Worm (Caenorhabditis elegans): ENCODE measurements around the gene mbf-1.

mbf-1 gene

DNA sequence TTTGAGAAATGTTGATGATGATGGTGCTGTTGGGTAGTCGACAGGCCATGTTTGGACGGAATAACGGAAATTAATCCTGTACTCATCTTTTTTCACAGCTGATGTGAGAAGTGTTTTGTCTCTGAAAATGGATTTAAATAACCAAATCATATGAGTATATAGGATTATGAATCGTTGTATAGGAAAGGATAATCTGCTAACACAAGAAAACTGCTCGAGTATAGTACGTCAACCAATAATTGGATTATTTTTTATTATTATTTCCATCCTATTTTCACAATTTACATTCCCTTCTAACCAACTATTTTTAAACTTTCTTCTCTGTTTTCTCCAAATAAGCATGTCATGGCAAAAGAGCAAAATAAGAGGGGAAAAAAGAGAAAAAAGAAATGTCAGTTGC, 44.4 kb downstream of the mbf-1 start:
- TF ChIP-seq nhr-71 (tag; optimal IDR thresholded peaks at IDR 0.05) = peak; percentile 4
- no peak for TF ChIP-seq mab-9 (GFP tag; IDR thresholded peaks at IDR 0.05)
- no peak for TF ChIP-seq fkh-10 (GFP tag; optimal IDR thresholded peaks at IDR 0.05)
- peak; percentile 10 for TF ChIP-seq egl-13 (tag; optimal IDR thresholded peaks at IDR 0.05)
- no peak for TF ChIP-seq lsy-2 (tag; optimal IDR thresholded peaks at IDR 0.05)
- no peak for TF ChIP-seq nhr-77 (tag; optimal IDR thresholded peaks at IDR 0.05)
- TF ChIP-seq aly-2 (tag; optimal IDR thresholded peaks at IDR 0.05) = no peak
- no peak for TF ChIP-seq irx-1 (tag; optimal IDR thresholded peaks at IDR 0.05)
- no peak for TF ChIP-seq dpl-1 (GFP tag; optimal IDR thresholded peaks at IDR 0.05)
- TF ChIP-seq rnt-1 (tag; optimal IDR thresholded peaks at IDR 0.05) = no peak
- TF ChIP-seq dsc-1 (tag; optimal IDR thresholded peaks at IDR 0.05) = peak; percentile 92
- TF ChIP-seq nhr-85 (tag) = peak; percentile 45
- no peak for TF ChIP-seq lir-3 (tag; optimal IDR thresholded peaks at IDR 0.05; ENCODE audit: poor library complexity)

DNA sequence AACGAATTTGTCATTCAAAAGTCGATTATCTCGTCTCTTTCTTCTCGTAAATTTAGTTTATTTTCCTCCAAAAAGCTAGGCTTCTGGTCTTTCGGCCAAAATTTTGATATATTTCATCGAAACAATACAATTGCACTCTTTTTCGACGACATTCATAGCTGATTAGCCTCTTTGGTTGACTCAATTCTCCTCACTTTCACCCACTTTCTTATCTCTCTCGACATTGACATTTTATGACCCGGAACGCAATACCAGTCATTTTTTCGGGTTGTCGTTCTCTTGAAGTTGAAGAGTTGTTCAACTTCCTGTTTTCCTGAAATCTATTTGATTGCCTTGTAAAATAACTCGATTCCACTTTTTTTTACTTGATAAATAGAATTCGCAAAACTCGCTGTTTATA, 45.6 kb downstream of the mbf-1 start:
- TF ChIP-seq efl-1 (optimal IDR thresholded peaks at IDR 0.05) (no peak), efl-1 (GFP tag; optimal IDR thresholded peaks at IDR 0.05 in 1 of 2) (peak in 1 of 2 experiments; percentile 20), lsy-2 (tag; optimal IDR thresholded peaks at IDR 0.05) (no peak), nhr-11 (tag; optimal IDR thresholded peaks at IDR 0.05) (no peak), C34B4.2 (tag; optimal IDR thresholded peaks at IDR 0.05) (no peak), snu-23 (GFP tag; optimal IDR thresholded peaks at IDR 0.05) (no peak), blmp-1 (tag; optimal IDR thresholded peaks at IDR 0.05) (peak; percentile 8)

DNA sequence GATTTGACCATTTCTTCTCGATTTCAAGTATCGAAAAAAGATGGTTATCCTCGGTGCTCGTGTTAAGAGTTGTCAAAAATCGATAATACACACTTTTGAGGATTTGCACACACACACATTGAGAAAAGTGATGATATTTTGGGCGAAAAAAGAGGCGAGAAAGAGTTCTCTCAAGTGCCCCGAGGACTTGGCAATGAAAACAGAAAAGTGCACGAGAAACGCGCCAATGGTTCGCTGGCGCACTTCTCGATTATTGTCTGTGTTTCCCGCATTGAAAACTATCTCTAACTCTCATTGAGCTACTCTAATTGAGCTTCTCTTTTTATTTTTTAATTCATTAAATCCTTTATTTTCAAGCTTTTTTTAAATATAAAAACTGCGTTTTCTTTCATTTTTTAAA, 46.5 kb downstream of the mbf-1 start:
- no peak for TF ChIP-seq pax-3 (tag; optimal IDR thresholded peaks at IDR 0.05)
- TF ChIP-seq unc-86 (tag; optimal IDR thresholded peaks at IDR 0.05) = peak; percentile 57
- TF ChIP-seq C04F5.9 (tag; optimal IDR thresholded peaks at IDR 0.05) = peak; percentile 43
- peak; percentile 1 for TF ChIP-seq lin-15B (tag; optimal IDR thresholded peaks at IDR 0.05)
- TF ChIP-seq mab-9 (GFP tag; IDR thresholded peaks at IDR 0.05) = no peak
- peak; percentile 45 for TF ChIP-seq lin-13 (GFP tag; optimal IDR thresholded peaks at IDR 0.05)
- TF ChIP-seq efl-3 (GFP tag; optimal IDR thresholded peaks at IDR 0.05) = no peak
- TF ChIP-seq nhr-85 (tag) = peak; percentile 58
- TF ChIP-seq mep-1 (tag; optimal IDR thresholded peaks at IDR 0.05) = peak; percentile 88
- peak; percentile 71 for TF ChIP-seq tbx-2 (tag; optimal IDR thresholded peaks at IDR 0.05)
- peak; percentile 15 for TF ChIP-seq zip-4 (GFP tag; optimal IDR thresholded peaks at IDR 0.05)
- peak; percentile 73 to 75 for TF ChIP-seq lin-35 (GFP tag; optimal IDR thresholded peaks at IDR 0.05)
- no peak for TF ChIP-seq zag-1 (tag; optimal IDR thresholded peaks at IDR 0.05)
- TF ChIP-seq dpl-1 (GFP tag; optimal IDR thresholded peaks at IDR 0.05) = peak; percentile 66 to 76 (median 73)
- TF ChIP-seq aly-2 (tag; optimal IDR thresholded peaks at IDR 0.05) = peak; percentile 58
- no peak for TF ChIP-seq ztf-11 (tag; optimal IDR thresholded peaks at IDR 0.05)
- peak; percentile 42 for TF ChIP-seq nhr-77 (tag; optimal IDR thresholded peaks at IDR 0.05)
- no peak for TF ChIP-seq unc-62 (GFP tag; optimal IDR thresholded peaks at IDR 0.05)
- TF ChIP-seq ceh-8 (GFP tag; optimal IDR thresholded peaks at IDR 0.05) = peak; percentile 27
- peak; percentile 87 for TF ChIP-seq rnt-1 (tag; optimal IDR thresholded peaks at IDR 0.05)
- TF ChIP-seq Y116A8C.19 (tag; optimal IDR thresholded peaks at IDR 0.05; ENCODE audit: borderline replicate concordance) = no peak
- no peak for TF ChIP-seq ama-1 (optimal IDR thresholded peaks at IDR 0.05)
- peak; percentile 58 for TF ChIP-seq irx-1 (tag; optimal IDR thresholded peaks at IDR 0.05)
- peak; percentile 21 for TF ChIP-seq fos-1 (tag; optimal IDR thresholded peaks at IDR 0.05)
- no peak for TF ChIP-seq C34B4.2 (tag; optimal IDR thresholded peaks at IDR 0.05)
- TF ChIP-seq lsy-2 (tag; optimal IDR thresholded peaks at IDR 0.05) = peak; percentile 76 to 84
- TF ChIP-seq fkh-4 (tag; optimal IDR thresholded peaks at IDR 0.05; ENCODE audit: borderline replicate concordance) = no peak
- TF ChIP-seq unc-98 (GFP tag; IDR thresholded peaks at IDR 0.05) = no peak
- no peak for TF ChIP-seq hlh-4 (tag; optimal IDR thresholded peaks at IDR 0.05)
- TF ChIP-seq elt-3 (tag; optimal IDR thresholded peaks at IDR 0.05) = peak in 1 of 6 experiments; percentile 37
- TF ChIP-seq C16A3.4 (tag; optimal IDR thresholded peaks at IDR 0.05) = peak; percentile 38
- no peak for TF ChIP-seq tlp-1 (tag; optimal IDR thresholded peaks at IDR 0.05)
- peak; percentile 72 for TF ChIP-seq efl-1 (optimal IDR thresholded peaks at IDR 0.05)
- peak; percentile 28 to 72 for TF ChIP-seq efl-1 (GFP tag; optimal IDR thresholded peaks at IDR 0.05 in 1 of 2)
- TF ChIP-seq unc-130 (tag; optimal IDR thresholded peaks at IDR 0.05) = peak; percentile 45
- TF ChIP-seq mdl-1 (tag; optimal IDR thresholded peaks at IDR 0.05) = peak in 1 of 2 experiments; percentile 43
- TF ChIP-seq egl-27 (tag; optimal IDR thresholded peaks at IDR 0.05) = no peak
- peak; percentile 60 to 87 (median 87) for TF ChIP-seq ceh-82 (tag; optimal IDR thresholded peaks at IDR 0.05)
- no peak for TF ChIP-seq ztf-4 (tag; optimal IDR thresholded peaks at IDR 0.05)
- peak; percentile 52 for TF ChIP-seq isw-1 (GFP tag; IDR thresholded peaks at IDR 0.05)

Data from whole organism, L1 larva.